Worm (Caenorhabditis elegans): ENCODE results near the gene mltn-13.

ce11 chrX:4444073-4444472 is 4.1 kb downstream of the mltn-13 start:
- TF ChIP-seq skn-1 (tag; optimal IDR thresholded peaks at IDR 0.05) (peak; percentile 9), mab-9 (GFP tag; IDR thresholded peaks at IDR 0.05) (no peak), fos-1 (tag; optimal IDR thresholded peaks at IDR 0.05) (no peak), pqm-1 (tag; optimal IDR thresholded peaks at IDR 0.05) (no peak), lin-35 (GFP tag; optimal IDR thresholded peaks at IDR 0.05) (peak; percentile 21 to 56), nhr-237 (tag; optimal IDR thresholded peaks at IDR 0.05) (no peak), aha-1 (tag; optimal IDR thresholded peaks at IDR 0.05) (no peak), pag-3 (tag; optimal IDR thresholded peaks at IDR 0.05; ENCODE audit: borderline replicate concordance, insufficient read depth) (no peak), mef-2 (tag; optimal IDR thresholded peaks at IDR 0.05) (no peak), lin-13 (GFP tag; optimal IDR thresholded peaks at IDR 0.05) (no peak), nhr-28 (tag; optimal IDR thresholded peaks at IDR 0.05) (no peak), aly-2 (tag; optimal IDR thresholded peaks at IDR 0.05) (no peak)
